Fruit fly (Drosophila melanogaster) whole organism: ENCODE measurements around the gene rdo.

ENCODE experiments used
- Dll ChIP-seq: fragments of >200 bp; optimal IDR thresholded peaks from 2 replicates; lab custom pipeline; 2017
- pan ChIP-seq: fragments of >200 bp; optimal IDR thresholded peaks from 2 replicates; lab custom pipeline; 2017

DNA sequence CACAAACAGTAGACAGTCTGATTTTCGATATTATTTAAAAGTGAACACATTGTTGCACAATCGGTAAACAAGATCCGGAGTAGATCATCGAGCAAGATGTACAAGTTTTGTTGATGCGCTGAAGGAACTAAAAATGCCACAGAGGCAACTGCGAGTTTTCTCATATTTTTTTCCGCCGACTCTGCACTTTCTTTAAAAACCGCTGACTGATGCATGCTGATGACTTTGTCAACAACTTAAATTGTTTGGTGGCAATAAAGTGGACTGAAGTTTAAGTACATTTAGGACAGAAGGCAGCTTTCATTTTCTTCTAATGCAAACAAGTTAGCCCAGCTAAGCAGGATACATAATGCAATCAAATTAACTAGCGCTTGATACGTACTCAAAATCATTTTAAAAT is 100.3 kb downstream of the rdo start:
- TF ChIP-seq Dll (lab: Kevin White, UChicago) (no peak), pan (lab: Kevin White, UChicago) (no peak)
